Worm (Caenorhabditis elegans) whole organism, L4/young adult: ENCODE results near the gene str-73.

ENCODE experiments used
- W03F9.2 ChIP-seq: fragments of 150-350 bp; optimal IDR thresholded peaks from 2 replicates; lab custom pipeline; 2014; ENCODE audit warnings: missing biosample characterization, missing genetic modification characterization
- dao-5 ChIP-seq: sonication (generic microtip); optimal IDR thresholded peaks from 2 replicates; lab custom pipeline; 2016; ENCODE audit warnings: missing genotype, missing genetic modification characterization, moderate library complexity, missing compliant biosample characterization
- him-1 ChIP-seq: sonication (generic microtip); optimal IDR thresholded peaks from 2 replicates; lab custom pipeline; 2016; ENCODE audit warnings: missing genotype, missing genetic modification reagents, missing genetic modification characterization, missing compliant biosample characterization

DNA sequence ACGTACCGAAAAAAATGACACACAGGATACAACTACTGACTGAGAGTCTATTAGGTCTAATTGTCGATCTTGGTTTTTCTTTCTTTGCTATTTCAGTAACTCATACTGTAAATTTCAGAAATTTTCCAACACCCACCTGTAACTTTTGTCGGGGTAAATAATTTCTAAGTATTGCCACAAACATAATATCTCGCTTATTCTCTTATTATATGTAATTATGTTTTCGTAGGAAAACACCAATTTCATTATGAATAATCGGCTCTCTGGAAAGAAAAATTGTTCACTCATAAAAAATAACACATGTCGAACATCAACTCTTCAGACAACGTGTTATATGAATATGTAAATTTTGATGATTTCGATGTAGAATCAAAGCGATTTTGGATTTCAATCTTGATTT is 9.3 kb upstream of the str-73 start, which contains the start of gene srw-48:
- no peak for TF ChIP-seq W03F9.2
- no peak for TF ChIP-seq him-1 (tag; lab: Kevin White, UChicago)
- TF ChIP-seq dao-5: no peak
